Worm (Caenorhabditis elegans) whole organism, late embryonic: ENCODE data around the gene ced-5.

Experiments
- hlh-30 ChIP-seq: sonication (generic microtip); optimal IDR thresholded peaks from 2 replicates; lab custom pipeline; 2017; ENCODE audit warnings: antibody characterized with exemption, missing genetic modification characterization, missing compliant biosample characterization; ENCODE audit not compliant: insufficient read depth
- unc-55 ChIP-seq: sonication (generic microtip); optimal IDR thresholded peaks from 2 replicates; lab custom pipeline; 2017; ENCODE audit warnings: missing biosample characterization, missing genetic modification reagents, missing genetic modification characterization
- zip-5 ChIP-seq: sonication (generic microtip); optimal IDR thresholded peaks from 2 replicates; lab custom pipeline; 2016; ENCODE audit warnings: missing genetic modification characterization, missing compliant biosample characterization

DNA sequence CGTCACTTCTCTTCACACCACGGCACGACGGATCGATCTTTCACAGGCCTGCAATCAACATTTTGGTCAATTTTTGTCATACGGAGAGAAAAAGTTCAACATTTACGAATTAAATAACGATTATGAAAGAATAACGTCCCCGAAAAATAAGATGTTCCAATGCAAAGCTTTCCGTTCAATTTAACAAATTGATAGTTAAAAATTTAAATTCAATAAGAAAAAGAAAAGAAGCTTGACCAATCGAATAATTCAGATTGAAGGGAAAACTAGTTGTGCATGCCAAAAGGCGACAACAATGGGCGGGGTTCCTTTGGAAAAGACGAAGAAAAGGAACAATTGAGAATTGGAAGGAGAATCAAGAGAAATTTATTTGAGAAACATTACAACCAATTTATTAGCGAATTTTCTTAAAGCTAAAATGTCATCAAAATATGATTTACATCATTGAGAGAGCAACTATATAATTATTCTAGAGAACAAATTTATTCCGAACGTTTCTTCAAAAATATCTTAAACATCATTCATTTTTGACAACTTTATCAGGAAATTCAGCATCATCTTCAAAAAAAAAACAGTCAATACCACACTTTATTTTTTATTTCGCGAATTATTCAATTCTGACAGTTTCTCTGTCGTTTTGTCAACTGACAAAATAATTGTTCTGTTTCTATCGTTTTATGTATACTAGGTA, 17.8 kb downstream of the ced-5 start, which contains the start of gene tax-6:
- no peak for TF ChIP-seq unc-55 (GFP tag; lab: Kevin White, UChicago)
- TF ChIP-seq zip-5 (tag; lab: Kevin White, UChicago): no peak
- no peak for TF ChIP-seq hlh-30 (tag; lab: Kevin White, UChicago)
